Worm (Caenorhabditis elegans) whole organism, L4/young adult: Measurements from ENCODE around the gene Y38E10A.22.
"Not testable (repeated sequence)": the region's sequence is repeated elsewhere in the genome, so short reads cannot be mapped to it uniquely, and the experiment has no call there.

Source experiments
- W03F9.2 ChIP-seq: fragments of 150-350 bp; optimal IDR thresholded peaks from 2 replicates; lab custom pipeline; 2014; ENCODE audit warnings: missing biosample characterization, missing genetic modification characterization
- dao-5 ChIP-seq: sonication (generic microtip); optimal IDR thresholded peaks from 2 replicates; lab custom pipeline; 2016; ENCODE audit warnings: missing genotype, missing genetic modification characterization, moderate library complexity, missing compliant biosample characterization
- him-1 ChIP-seq: sonication (generic microtip); optimal IDR thresholded peaks from 2 replicates; lab custom pipeline; 2016; ENCODE audit warnings: missing genotype, missing genetic modification reagents, missing genetic modification characterization, missing compliant biosample characterization

Y38E10A.22 gene

DNA sequence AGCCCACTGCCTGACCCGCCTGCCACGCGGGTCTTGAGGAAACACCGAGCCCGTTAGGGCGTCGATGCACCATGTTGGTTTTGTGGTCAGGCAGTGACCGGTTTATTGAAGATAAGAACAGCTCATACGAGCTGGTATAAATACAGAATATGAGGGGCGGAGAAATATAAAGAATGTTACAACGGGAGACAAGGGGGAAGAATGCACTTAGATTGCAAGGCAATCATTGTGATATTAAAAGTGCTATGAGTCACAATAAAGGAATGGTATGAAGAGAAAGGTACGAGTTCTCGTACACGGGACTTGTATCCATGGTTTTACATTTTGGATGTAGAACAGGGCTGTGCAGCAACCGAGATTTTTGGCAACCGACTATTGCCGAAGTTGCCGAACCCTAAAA lies 53.2 kb downstream of the Y38E10A.22 start, which contains the start of gene Y38E10A.14:
Gene Y38E10A.14, minus strand, starts transcription at position 101 of the 400 bp plus-strand sequence.
- TF ChIP-seq W03F9.2 (tag; lab: Kevin White, UChicago); him-1; dao-5 (tag; lab: Kevin White, UChicago): not testable (repeated sequence)

DNA sequence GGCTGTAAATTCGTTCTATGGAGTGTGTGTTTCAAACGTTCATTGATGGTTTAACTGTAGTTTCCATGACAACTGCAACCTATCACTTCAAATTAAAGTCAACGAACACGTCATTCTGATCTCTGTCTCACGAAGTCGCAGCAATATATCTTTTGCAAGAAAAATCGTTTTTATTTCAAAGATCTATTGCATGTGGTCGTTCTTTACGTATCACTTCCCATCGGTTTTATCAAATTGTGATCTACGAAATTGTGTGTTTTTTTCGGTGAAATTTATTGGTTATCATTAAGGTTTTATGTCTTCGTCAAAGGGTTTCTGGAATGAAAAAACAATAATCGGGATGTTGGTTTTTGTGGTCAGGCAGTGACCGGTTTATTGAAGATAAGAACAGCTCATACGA lies 54.8 kb downstream of the Y38E10A.22 start:
- TF ChIP-seq him-1, result no peak
- no peak for TF ChIP-seq W03F9.2 (tag; lab: Kevin White, UChicago)
- no peak for TF ChIP-seq dao-5 (tag; lab: Kevin White, UChicago)
